Fruit fly (Drosophila melanogaster) whole organism, larva: ENCODE results near the gene CG12362.

ENCODE experiments used
- noc ChIP-seq: fragments of 200-800 bp; sonication (Bioruptor generic); optimal IDR thresholded peaks from 3 replicates; lab custom pipeline; 2019; ENCODE audit warnings: missing biosample characterization, mild to moderate bottlenecking, missing genetic modification characterization, moderate library complexity

Gene CG12362

DNA sequence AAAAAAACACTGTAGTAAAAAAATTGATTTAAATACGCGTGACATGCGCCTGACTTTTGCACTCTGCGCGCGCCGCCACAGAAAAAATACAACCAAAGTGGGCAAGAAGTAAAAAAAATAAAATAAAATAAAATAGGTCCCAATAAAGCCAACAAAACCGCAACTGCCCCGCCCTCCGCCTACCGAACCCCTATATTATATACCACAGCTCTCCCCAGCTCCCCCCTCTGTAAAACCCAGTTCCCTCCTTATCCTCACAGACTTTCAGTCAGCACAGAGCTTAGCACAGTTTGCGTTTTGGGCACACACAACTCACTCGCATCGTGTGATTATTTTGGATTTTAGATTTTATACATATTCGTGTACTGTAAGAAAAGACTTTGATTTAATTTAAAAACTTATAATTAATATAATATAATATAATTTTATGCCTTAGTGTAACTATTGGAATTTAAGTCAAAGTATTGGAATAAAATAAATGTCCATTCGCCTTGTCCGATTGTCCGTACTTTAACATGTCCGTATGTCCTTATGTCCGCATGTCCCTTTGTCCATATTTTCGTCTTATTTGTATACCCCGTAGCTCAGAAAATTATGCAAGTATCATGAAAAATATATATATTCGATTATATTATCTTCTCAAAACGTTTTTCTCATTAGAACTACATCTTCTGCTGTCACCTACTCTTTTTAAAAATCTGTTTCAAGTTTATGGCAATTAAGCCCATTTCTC lies 27.7 kb upstream of the CG12362 start:
- no peak for TF ChIP-seq noc (tag; lab: Kevin White, UChicago)

DNA sequence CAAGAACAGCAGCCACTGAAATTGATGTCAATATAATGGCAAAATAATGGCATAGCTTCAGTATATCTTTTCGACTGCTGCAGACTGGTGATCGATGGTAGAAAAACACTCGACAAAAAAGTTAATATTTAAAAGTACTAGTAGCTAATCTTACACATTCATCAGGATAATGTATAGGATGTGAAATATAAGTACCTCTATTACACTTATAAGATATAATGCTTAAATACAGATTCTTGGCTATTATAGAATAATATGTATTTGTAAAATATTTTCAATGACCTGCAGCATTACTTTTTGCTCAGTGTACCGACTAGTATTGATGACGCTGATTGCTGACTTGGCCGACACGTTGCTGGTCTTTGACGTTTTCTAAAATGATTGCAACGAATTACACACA lies 26.4 kb upstream of the CG12362 start:
- TF ChIP-seq noc (tag; lab: Kevin White, UChicago): no peak

DNA sequence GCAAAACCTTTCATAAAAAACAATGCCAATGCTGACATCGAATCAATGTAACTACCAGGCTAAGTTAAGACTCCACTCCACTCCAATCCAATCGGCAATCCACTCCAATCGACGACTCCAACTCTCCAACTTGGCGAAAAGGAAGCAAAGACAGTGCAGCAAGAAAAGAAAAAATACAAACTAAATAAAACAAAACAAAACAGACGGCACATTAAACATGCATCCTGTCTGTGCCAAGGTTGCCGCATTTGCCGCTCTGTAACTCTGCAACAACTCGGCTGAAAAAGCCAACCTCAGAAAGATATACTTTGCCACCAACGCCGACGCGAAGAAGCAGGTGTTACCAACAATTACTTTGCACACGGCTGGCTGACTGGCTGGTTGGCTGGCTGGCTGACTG lies 26.0 kb upstream of the CG12362 start:
- TF ChIP-seq noc (tag; lab: Kevin White, UChicago): no peak

DNA sequence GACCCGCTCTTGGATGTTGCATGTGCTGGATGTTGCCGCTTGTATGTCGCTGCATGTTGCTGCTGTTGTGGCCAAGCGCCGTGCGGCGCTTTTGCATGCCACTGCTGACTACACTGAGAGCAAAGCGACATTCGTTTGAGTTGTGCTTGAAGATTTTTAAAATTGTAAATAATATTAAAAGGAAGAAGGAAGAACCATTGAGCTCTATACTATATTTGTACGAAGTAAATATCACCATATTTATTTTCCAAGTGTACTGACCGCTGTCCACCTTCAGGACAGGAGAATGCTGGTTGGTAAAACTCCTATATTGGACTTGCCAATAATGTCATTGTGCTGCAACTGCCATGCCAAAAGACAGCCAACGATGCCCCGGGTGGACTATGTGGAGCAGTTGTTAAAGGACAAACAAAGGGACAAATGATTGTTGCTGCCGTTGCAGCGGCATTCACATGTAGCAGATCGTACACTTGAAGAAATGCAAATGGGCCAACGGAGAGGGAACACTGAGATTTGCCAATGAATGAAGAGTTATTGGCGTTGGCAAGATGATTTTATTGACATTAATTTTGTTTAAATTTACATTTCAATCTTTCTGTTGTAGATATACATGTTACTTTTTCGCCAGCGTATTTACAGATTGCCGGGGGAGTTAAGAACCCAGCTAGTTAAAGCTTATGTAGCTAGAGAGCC lies 25.2 kb upstream of the CG12362 start:
- no peak for TF ChIP-seq noc (tag; lab: Kevin White, UChicago)

DNA sequence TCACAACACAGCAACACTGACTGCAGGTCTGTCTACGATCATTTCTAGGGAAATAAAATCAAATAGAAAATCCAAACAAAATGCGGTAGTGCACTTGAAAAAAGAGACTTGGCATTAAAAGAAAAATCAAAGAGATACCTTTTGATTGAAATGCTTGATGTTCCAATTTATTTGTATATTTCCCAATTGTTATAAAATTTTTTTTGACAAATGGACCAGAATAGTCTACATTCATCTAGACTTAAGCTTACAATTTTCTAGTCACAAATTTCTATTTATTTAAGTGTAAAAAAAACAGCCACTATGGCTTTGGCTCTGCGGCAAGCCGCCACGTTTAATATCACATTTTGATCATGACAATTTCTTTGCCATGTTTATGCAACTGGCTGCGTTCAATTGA lies 23.5 kb upstream of the CG12362 start:
- TF ChIP-seq noc (tag; lab: Kevin White, UChicago): no peak

DNA sequence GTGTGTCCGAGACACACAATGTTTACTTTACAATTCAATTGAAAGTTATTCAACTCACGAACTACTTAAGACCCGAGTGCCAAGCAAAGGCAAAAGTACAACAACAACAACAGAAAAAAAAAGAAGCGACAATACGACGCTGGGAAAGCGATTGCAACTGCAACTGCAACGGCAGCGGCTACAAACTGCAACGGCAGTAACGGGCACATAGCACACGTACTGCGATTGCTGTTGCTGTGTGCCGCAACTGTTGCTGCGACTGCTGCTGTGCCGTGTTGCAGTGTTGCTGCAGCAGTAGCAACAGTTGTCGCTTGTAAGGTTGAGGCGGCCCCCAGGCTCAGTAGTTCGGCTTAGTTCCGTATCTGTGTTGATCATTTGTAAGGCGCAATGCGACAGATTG lies 22.7 kb upstream of the CG12362 start:
- TF ChIP-seq noc (tag; lab: Kevin White, UChicago): no peak

DNA sequence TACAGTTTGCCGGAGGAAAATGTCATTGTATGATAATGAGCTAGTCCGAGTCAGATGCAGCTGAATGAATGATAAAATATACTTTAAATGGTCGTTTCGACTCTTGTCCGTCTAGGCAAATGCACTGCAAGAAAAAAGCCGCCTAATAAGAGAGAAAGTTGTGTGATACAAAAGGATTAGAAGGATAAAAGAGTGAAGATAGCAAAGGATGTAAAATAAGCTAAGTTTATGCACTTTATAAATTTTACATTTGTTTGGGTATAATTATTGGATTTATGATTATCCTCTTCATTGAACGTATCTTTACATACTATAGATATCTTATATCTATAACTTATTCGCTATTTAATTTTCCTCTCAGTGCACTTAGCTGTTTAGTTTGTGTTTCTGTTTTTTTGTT lies 21.7 kb upstream of the CG12362 start:
- TF ChIP-seq noc (tag; lab: Kevin White, UChicago): no peak

DNA sequence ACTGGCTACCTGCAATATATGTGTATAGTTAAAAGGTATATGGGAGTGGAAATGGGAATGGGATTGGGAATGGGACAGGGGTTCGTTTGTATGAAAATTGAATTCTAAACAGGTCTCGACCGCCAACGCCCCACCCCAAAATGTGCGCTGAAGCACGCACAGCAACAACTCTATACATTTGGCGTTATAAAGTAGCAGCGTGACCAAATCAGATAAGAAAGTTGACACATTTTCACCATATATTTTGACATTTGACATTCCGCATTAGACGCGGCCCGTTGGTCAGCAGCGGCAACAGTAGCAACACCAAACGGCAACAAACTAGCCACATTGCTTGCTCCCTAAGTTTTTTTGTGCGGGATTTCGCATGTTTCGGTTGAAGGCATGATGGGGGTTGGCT lies 20.6 kb upstream of the CG12362 start:
- TF ChIP-seq noc (tag; lab: Kevin White, UChicago): no peak

DNA sequence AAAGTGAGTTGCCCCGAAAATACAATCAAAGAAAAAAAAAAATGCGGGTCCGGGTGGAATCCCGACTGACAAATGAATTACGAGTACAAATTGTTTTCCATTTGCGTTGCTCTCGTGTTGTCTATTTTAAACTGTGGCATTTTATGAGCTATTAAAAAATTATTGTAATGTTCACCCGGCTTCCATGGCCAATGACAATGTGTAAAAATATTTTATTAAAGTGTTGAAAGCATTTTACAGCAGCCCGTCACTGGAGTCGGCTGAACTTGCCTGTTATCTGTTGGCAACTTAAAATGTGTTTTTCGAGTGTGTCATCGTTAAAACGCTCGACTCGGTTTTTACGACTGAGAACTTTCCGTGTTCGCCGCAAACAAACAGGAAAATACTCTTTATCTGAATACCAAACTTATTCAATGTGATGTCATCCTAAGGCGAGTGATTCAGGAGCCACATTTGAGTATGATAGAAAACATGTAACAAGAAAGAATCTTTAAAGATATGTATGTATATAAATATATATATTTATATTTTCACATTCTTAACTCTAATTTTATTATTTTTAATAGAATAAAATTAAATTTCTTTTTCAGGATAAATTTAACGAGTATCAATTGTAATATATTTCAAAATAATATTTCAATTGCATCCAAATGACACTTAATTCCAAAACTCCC lies 19.9 kb upstream of the CG12362 start:
- no peak for TF ChIP-seq noc (tag; lab: Kevin White, UChicago)

DNA sequence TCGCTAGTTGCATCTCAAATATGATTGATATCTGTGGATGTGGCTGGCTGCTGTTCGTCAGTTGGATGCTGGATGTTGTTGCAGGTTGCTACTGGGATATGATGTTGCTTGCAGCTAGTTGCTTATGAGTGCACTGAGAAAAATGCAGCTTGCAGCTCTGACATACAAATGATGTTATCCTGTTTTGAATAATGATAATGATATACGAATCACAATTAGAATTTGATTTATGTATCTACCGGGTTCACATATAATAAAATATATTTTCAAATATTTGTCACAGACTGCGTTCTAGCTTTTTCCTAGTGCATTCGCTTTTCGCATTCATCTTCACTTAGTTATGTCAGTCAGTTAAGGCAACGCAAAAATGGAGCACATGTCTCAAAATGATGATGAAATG lies 16.1 kb upstream of the CG12362 start:
- no peak for TF ChIP-seq noc (tag; lab: Kevin White, UChicago)

DNA sequence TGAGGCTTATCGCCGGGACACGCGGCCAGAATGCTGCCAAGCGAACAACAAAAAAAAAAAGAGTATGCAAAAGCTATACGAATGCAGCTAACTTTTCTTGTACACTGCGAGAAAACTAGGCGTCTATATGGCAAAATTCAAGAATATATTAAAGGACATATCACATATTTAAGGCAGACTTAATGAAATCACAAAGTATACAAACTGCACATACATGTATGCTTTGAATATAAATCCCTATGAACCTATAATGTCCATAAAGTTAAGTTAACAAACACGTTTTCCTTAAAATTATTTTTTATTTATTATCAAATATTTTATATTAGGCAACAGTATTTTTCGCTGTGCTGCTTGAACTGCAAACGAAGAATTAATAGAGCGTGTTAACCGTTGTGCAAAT lies 13.9 kb upstream of the CG12362 start:
- no peak for TF ChIP-seq noc (tag; lab: Kevin White, UChicago)

DNA sequence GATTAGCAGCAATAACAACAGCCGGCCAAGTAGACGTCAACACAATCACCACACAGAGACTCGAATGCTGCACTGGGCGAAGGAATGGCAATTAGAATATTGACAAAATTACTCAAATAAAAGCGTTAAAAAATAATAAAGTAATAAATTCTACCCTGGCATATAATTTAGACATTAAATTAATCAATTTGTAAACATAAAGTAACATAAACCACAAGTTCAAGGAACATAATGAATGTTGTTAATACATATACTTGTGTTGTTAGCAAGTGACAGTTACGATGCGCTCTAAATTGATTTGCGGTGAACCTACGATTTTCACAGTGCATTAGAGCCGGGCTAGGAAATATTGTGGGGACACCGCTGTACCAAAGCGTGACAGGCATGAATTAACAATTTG lies 4.9 kb upstream of the CG12362 start:
- no peak for TF ChIP-seq noc (tag; lab: Kevin White, UChicago)

DNA sequence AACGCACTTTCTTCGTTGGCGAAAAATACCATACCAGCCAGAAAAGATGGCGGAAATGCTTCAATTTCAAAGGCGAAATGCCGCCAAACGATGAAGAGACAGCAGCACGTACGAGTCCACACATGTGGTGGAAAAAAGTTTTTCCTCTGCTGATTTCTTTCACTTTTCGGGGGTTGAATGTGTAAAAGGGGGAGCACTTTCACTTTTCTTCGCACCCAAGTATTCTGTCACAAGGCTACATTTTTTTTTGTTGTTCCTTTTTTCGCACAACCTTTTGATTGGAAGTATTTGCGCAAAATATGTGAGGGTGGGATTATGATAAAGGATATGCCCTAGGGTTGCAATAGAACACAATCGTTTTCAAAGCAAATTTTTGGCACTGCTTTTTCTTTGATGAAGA lies 3.1 kb upstream of the CG12362 start:
- no peak for TF ChIP-seq noc (tag; lab: Kevin White, UChicago)

DNA sequence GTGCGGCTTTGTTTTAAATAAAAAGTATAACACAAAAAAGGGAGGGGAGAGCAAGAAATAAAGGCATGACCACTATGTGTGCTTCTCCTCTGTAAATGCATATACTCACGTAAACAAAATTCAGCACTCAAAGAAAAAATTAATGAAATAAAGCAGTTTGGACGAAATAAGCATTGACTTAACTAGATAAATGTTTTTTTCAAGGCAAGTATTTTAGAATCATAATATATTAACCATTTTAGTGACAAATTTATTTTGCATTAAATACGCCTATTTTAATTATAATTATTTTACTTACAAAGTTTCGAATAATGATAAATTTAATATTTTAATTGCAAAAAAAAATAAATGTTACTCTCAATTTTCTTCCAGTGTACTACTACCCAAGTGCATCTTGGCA lies 1.0 kb upstream of the CG12362 start:
- no peak for TF ChIP-seq noc (tag; lab: Kevin White, UChicago)

DNA sequence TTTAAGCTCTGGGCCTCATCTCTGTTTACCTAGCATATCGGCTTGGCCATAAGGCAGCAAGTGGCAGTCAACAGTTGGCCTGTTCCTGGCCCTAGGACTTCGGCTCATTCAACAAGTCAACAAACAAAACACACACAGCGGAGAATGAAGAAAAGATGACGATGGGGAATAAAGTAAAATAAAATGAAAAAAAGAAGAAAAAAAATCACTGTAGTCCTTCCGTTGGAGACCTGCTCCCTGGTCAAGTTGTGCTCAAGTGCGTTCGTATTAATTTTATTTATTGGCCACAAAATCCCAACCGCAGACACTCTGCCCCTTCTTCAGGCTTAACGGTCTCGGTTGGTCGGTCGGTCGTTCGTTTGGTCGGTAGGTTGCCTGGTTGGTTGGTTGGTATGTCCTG lies 5.8 kb downstream of the CG12362 start:
- no peak for TF ChIP-seq noc (tag; lab: Kevin White, UChicago)

DNA sequence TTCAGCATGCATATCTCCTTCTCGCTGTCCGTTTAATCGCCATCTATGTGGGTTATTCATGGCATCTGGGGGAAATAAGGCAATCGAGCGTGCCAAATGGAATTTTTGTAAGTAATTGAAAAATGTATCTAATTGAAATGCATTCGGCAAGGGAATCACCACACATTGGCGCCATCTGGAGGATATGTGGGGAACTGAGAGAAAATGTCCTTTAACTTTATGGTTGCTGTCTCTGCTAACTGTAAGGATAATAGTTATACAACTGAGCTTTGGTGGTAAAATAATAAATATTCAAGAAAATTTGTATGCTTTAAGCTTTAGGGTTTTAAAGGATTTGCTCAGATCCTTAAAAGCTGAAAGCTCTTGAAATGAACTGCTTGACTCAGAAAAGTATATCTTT lies 14.7 kb downstream of the CG12362 start:
- TF ChIP-seq noc (tag; lab: Kevin White, UChicago): no peak

DNA sequence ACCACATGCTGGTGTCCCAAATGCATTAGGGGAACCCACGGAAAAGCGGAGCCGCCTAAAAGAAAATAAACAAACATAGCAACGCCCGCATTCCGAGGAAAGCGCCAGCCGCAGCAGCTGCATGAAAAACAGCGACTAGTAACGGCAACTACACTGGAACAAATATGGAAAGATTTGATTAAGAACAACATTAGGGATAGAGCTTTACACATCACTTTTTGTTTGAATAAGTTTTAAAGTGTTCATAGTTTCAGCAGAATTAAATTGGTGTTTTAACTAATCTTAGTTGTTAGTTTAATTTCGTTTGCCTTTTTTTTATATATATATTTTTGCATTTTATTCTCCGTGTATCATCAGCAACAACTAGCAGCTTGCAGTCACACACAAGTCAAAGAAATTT lies 15.4 kb downstream of the CG12362 start:
- no peak for TF ChIP-seq noc (tag; lab: Kevin White, UChicago)
